Fruit fly (Drosophila melanogaster) whole organism, embryonic: ENCODE results near the gene CG14024.

Source experiments
- ATbp ChIP-seq: fragments of 200-800 bp; sonication (Bioruptor generic); optimal IDR thresholded peaks from 2 replicates; lab custom pipeline; 2017; ENCODE audit warnings: missing biosample characterization, mild to moderate bottlenecking, missing genetic modification characterization, missing genetic modification reagents
- Antp ChIP-seq: fragments of 200-800 bp; sonication (Bioruptor generic); optimal IDR thresholded peaks from 3 replicates; lab custom pipeline; 2016; ENCODE audit warnings: missing biosample characterization, missing genetic modification characterization
- C15 ChIP-seq: fragments of 200-800 bp; sonication (Bioruptor generic); IDR thresholded peaks from 3 replicates; pipeline ENCODE4 v1.3.6; 2022; ENCODE audit warnings: missing biosample characterization, missing genetic modification characterization
- CG10979 ChIP-seq: fragments of 200-800 bp; sonication (Bioruptor generic); optimal IDR thresholded peaks from 2 replicates; lab custom pipeline; 2018; ENCODE audit warnings: missing biosample characterization, mild to moderate bottlenecking, missing genetic modification characterization, moderate library complexity
- CG11398 ChIP-seq: fragments of 200-800 bp; sonication (Bioruptor generic); optimal IDR thresholded peaks from 2 replicates; lab custom pipeline; 2016; ENCODE audit warnings: missing biosample characterization, missing genetic modification characterization
- CG11560 ChIP-seq: fragments of 200-800 bp; sonication (Bioruptor generic); IDR thresholded peaks from 3 replicates; pipeline ENCODE4 v1.3.6; 2022; ENCODE audit warnings: missing biosample characterization, missing genetic modification characterization
- CG12769 ChIP-seq: fragments of 200-800 bp; sonication (Bioruptor generic); optimal IDR thresholded peaks from 2 replicates; lab custom pipeline; 2019; ENCODE audit warnings: missing biosample characterization, mild to moderate bottlenecking, missing genetic modification characterization, moderate library complexity
- CG15269 ChIP-seq: fragments of 200-800 bp; sonication (Bioruptor generic); optimal IDR thresholded peaks from 2 replicates; lab custom pipeline; 2018; ENCODE audit warnings: missing biosample characterization, mild to moderate bottlenecking, missing genetic modification characterization, moderate library complexity
- CG17612 ChIP-seq: fragments of 200-800 bp; sonication (Bioruptor generic); IDR thresholded peaks from 2 replicates; pipeline ENCODE4 v1.3.6; 2022; ENCODE audit warnings: missing biosample characterization, missing genetic modification characterization
- CG18262 ChIP-seq: fragments of 200-800 bp; optimal IDR thresholded peaks from 3 replicates; lab custom pipeline; 2019; ENCODE audit warnings: missing biosample characterization, mild to moderate bottlenecking, missing genetic modification characterization, moderate library complexity
- CG18599 ChIP-seq: fragments of 200-800 bp; sonication (Bioruptor generic); optimal IDR thresholded peaks from 3 replicates; lab custom pipeline; 2017; ENCODE audit warnings: missing biosample characterization, missing genetic modification characterization, mild to moderate bottlenecking, moderate library complexity, missing genetic modification reagents
- CG2199 ChIP-seq: fragments of 200-800 bp; sonication (Bioruptor generic); IDR thresholded peaks from 3 replicates; pipeline ENCODE4 v1.3.6; 2022; ENCODE audit warnings: missing biosample characterization, missing genetic modification characterization
- CG2202 ChIP-seq: fragments of 200-800 bp; sonication (Bioruptor generic); optimal IDR thresholded peaks from 2 replicates; lab custom pipeline; 2018; ENCODE audit warnings: missing biosample characterization, mild to moderate bottlenecking, missing genetic modification characterization
- CG2678 ChIP-seq: fragments of 200-800 bp; sonication (Bioruptor generic); optimal IDR thresholded peaks from 3 replicates; lab custom pipeline; 2019; ENCODE audit warnings: missing biosample characterization, mild to moderate bottlenecking, missing genetic modification characterization, moderate library complexity
- CG2875 ChIP-seq: fragments of 200-800 bp; sonication (Bioruptor generic); optimal IDR thresholded peaks from 2 replicates; lab custom pipeline; 2017; ENCODE audit warnings: missing biosample characterization, mild to moderate bottlenecking, missing genetic modification characterization, missing genetic modification reagents
- CG31441 ChIP-seq: fragments of 200-800 bp; sonication (Bioruptor generic); IDR thresholded peaks from 2 replicates; pipeline ENCODE4 v1.3.6; 2022; ENCODE audit warnings: missing biosample characterization, missing genetic modification characterization
- CG6654 ChIP-seq: fragments of 200-800 bp; sonication (Bioruptor generic); optimal IDR thresholded peaks from 2 replicates; lab custom pipeline; 2017; ENCODE audit warnings: missing biosample characterization, mild to moderate bottlenecking, missing genetic modification characterization
- CG6765 ChIP-seq: fragments of 200-800 bp; sonication (Bioruptor generic); optimal IDR thresholded peaks from 3 replicates; lab custom pipeline; 2017; ENCODE audit warnings: missing biosample characterization, mild to moderate bottlenecking, missing genetic modification characterization
- CG7987 ChIP-seq: fragments of 200-800 bp; sonication (Bioruptor generic); optimal IDR thresholded peaks from 2 replicates; lab custom pipeline; 2018; ENCODE audit warnings: missing biosample characterization, mild to moderate bottlenecking, missing genetic modification characterization, moderate library complexity
- CG8281 ChIP-seq: fragments of 200-800 bp; sonication (Bioruptor generic); optimal IDR thresholded peaks from 2 replicates; lab custom pipeline; 2018; ENCODE audit warnings: missing biosample characterization, mild to moderate bottlenecking, missing genetic modification characterization, moderate library complexity
- CG8290 ChIP-seq, 3 experiments: fragments of 200-800 bp; sonication (Bioruptor generic); optimal IDR thresholded peaks; 2 replicates each; lab custom pipeline; 2016 to 2019; ENCODE audit warnings: missing biosample characterization in 3 of 3, missing genetic modification characterization in 3 of 3, mild to moderate bottlenecking in 2 of 3, moderate library complexity in 1 of 3
- CG9437 ChIP-seq: fragments of 200-800 bp; sonication (Bioruptor generic); optimal IDR thresholded peaks from 2 replicates; lab custom pipeline; 2018; ENCODE audit warnings: missing biosample characterization, mild to moderate bottlenecking, missing genetic modification characterization
- Deaf1 ChIP-seq: fragments of 200-800 bp; optimal IDR thresholded peaks from 3 replicates; lab custom pipeline; 2019; ENCODE audit warnings: missing biosample characterization, mild to moderate bottlenecking, missing genetic modification characterization, moderate library complexity
- HHEX ChIP-seq: fragments of 200-800 bp; sonication (Bioruptor generic); optimal IDR thresholded peaks from 3 replicates; lab custom pipeline; 2017; ENCODE audit warnings: missing biosample characterization, mild to moderate bottlenecking, missing genetic modification characterization, missing genetic modification reagents
- HmgZ ChIP-seq: fragments of 200-800 bp; sonication (Bioruptor generic); optimal IDR thresholded peaks from 2 replicates; lab custom pipeline; 2018; ENCODE audit warnings: missing biosample characterization, mild to moderate bottlenecking, missing genetic modification characterization
- MTF-1 ChIP-seq: fragments of 200-800 bp; sonication (Bioruptor generic); optimal IDR thresholded peaks from 2 replicates; lab custom pipeline; 2018; ENCODE audit warnings: missing biosample characterization, mild to moderate bottlenecking, missing genetic modification characterization, borderline replicate concordance
- Meics ChIP-seq: fragments of 200-800 bp; sonication (Bioruptor generic); optimal IDR thresholded peaks from 2 replicates; lab custom pipeline; 2017; ENCODE audit warnings: missing biosample characterization, mild to moderate bottlenecking, missing genetic modification characterization
- Opbp ChIP-seq: fragments of 200-800 bp; sonication (Bioruptor generic); IDR thresholded peaks from 3 replicates; pipeline ENCODE4 v1.3.6; 2022; ENCODE audit warnings: missing biosample characterization, missing genetic modification characterization; ENCODE audit not compliant: partially characterized antibody
- Pdp1 ChIP-seq, 2 experiments: fragments of 200-800 bp; sonication (Bioruptor generic); optimal IDR thresholded peaks; 3 replicates each; lab custom pipeline; 2016; ENCODE audit warnings: missing biosample characterization in 2 of 2, missing genetic modification characterization in 2 of 2, mild to moderate bottlenecking in 1 of 2, moderate library complexity in 1 of 2
- Poxn ChIP-seq: fragments of 200-800 bp; sonication (Bioruptor generic); IDR thresholded peaks from 2 replicates; pipeline ENCODE4 v1.3.6; 2022; ENCODE audit warnings: missing biosample characterization, missing genetic modification characterization
- Rfx ChIP-seq: fragments of 200-800 bp; sonication (Bioruptor generic); IDR thresholded peaks from 2 replicates; pipeline ENCODE4 v1.3.6; 2022; ENCODE audit warnings: missing biosample characterization, missing genetic modification characterization
- ara ChIP-seq: fragments of 200-800 bp; sonication (Bioruptor generic); IDR thresholded peaks from 2 replicates; pipeline ENCODE4 v1.3.6; 2022; ENCODE audit warnings: missing biosample characterization, missing genetic modification characterization
- bcd ChIP-seq: fragments of 200-800 bp; sonication (Bioruptor generic); optimal IDR thresholded peaks from 2 replicates; lab custom pipeline; 2017; ENCODE audit warnings: missing biosample characterization, mild to moderate bottlenecking, missing genetic modification characterization
- chinmo ChIP-seq: fragments of 200-800 bp; sonication (Bioruptor generic); IDR thresholded peaks from 4 replicates; pipeline ENCODE4 v1.3.6; 2022; ENCODE audit warnings: missing biosample characterization, missing genetic modification characterization; ENCODE audit not compliant: partially characterized antibody
- dysf ChIP-seq: fragments of 200-800 bp; sonication (Bioruptor generic); IDR thresholded peaks from 3 replicates; pipeline ENCODE4 v1.3.6; 2022; ENCODE audit warnings: missing biosample characterization, missing genetic modification characterization
- grau ChIP-seq: fragments of 200-800 bp; optimal IDR thresholded peaks from 3 replicates; lab custom pipeline; 2019; ENCODE audit warnings: missing biosample characterization, mild to moderate bottlenecking, missing genetic modification characterization, moderate library complexity
- inv ChIP-seq: fragments of 200-800 bp; sonication (Bioruptor generic); IDR thresholded peaks from 2 replicates; pipeline ENCODE4 v1.3.6; 2022; ENCODE audit warnings: missing biosample characterization, missing genetic modification characterization; ENCODE audit not compliant: partially characterized antibody
- lab ChIP-seq: fragments of 200-800 bp; sonication (Bioruptor generic); optimal IDR thresholded peaks from 3 replicates; lab custom pipeline; 2017; ENCODE audit warnings: missing biosample characterization, missing genetic modification characterization, mild to moderate bottlenecking, moderate library complexity, missing genetic modification reagents
- mirr ChIP-seq: fragments of 200-800 bp; sonication (Bioruptor generic); optimal IDR thresholded peaks from 3 replicates; lab custom pipeline; 2018; ENCODE audit warnings: missing biosample characterization, mild to moderate bottlenecking, missing genetic modification characterization
- scrt ChIP-seq: fragments of 200-800 bp; sonication (Bioruptor generic); optimal IDR thresholded peaks from 2 replicates; lab custom pipeline; 2018; ENCODE audit warnings: missing biosample characterization, mild to moderate bottlenecking, missing genetic modification characterization, moderate library complexity
- slbo ChIP-seq: fragments of 200-800 bp; sonication (Bioruptor generic); IDR thresholded peaks from 2 replicates; pipeline ENCODE4 v1.3.6; 2022; ENCODE audit warnings: missing biosample characterization, missing genetic modification characterization
- toy ChIP-seq: fragments of 200-800 bp; sonication (Bioruptor generic); IDR thresholded peaks from 2 replicates; pipeline ENCODE4 v1.3.6; 2022; ENCODE audit warnings: missing biosample characterization, missing genetic modification characterization
- trem ChIP-seq: fragments of 200-800 bp; optimal IDR thresholded peaks from 3 replicates; lab custom pipeline; 2019; ENCODE audit warnings: missing biosample characterization, mild to moderate bottlenecking, missing genetic modification characterization, moderate library complexity
- unpg ChIP-seq: fragments of 200-800 bp; sonication (Bioruptor generic); optimal IDR thresholded peaks from 3 replicates; lab custom pipeline; 2018; ENCODE audit warnings: missing biosample characterization, mild to moderate bottlenecking, missing genetic modification characterization, moderate library complexity
- vvl ChIP-seq: fragments of 200-800 bp; sonication (Bioruptor generic); IDR thresholded peaks from 2 replicates; pipeline ENCODE4 v1.3.6; 2022; ENCODE audit warnings: missing biosample characterization, missing genetic modification characterization
- wek ChIP-seq: fragments of 200-800 bp; sonication (Bioruptor generic); optimal IDR thresholded peaks from 3 replicates; lab custom pipeline; 2018; ENCODE audit warnings: missing biosample characterization, mild to moderate bottlenecking, missing genetic modification characterization, moderate library complexity
- yki ChIP-seq: fragments of >200 bp; optimal IDR thresholded peaks from 3 replicates; lab custom pipeline; 2018

Gene CG14024

dm6 chr2L:5303044-5303904 is 11.4 kb downstream of the CG14024 start (continued):
- TF ChIP-seq CG2199 (GFP tag; lab: Robert Waterston, UW) (no peak), CG8281 (peak; percentile 97), CG2875 (peak; percentile 54), CG6654 (GFP tag; lab: Kevin White, UChicago) (peak; percentile 0), Antp (GFP tag; lab: Kevin White, UChicago) (peak; percentile 18), CG31441 (0 out of 2 replicates have a peak, but pooled peaks have one; percentile 8), CG7987 (peak; percentile 72), Rfx (GFP tag; lab: Robert Waterston, UW) (peak; percentile 5; the same call in 1 of the 2 replicates), Pdp1 (GFP tag; optimal IDR thresholded peaks at IDR 0.05; lab: Kevin White, UChicago) (peak in 1 of 2 experiments; percentile 64), HHEX (GFP tag; lab: Kevin White, UChicago) (peak; percentile 35), Opbp (peak; percentile 52; the same call in 1 of the 3 replicates), C15 (GFP tag; lab: Robert Waterston, UW) (no peak), bcd (peak; percentile 42), inv (GFP tag; lab: Robert Waterston, UW) (no peak), CG9437 (GFP tag; lab: Kevin White, UChicago) (peak; percentile 50), MTF-1 (GFP tag; lab: Kevin White, UChicago) (peak; percentile 45), CG18262 (tag; lab: Kevin White, UChicago) (peak; percentile 16), HmgZ (tag; lab: Kevin White, UChicago) (no peak), Meics (GFP tag; lab: Kevin White, UChicago) (peak; percentile 42), Deaf1 (peak; percentile 15), yki (no peak), trem (tag; lab: Kevin White, UChicago) (no peak), CG11398 (GFP tag; lab: Kevin White, UChicago) (peak; percentile 25), lab (peak; percentile 69), ara (GFP tag; lab: Robert Waterston, UW) (peak; percentile 42; the same call in 1 of the 2 replicates), vvl (GFP tag; lab: Robert Waterston, UW) (peak; percentile 9; the same call in 1 of the 2 replicates), wek (GFP tag; lab: Kevin White, UChicago) (peak; percentile 22), CG12769 (peak; percentile 61), CG11560 (tag; lab: Robert Waterston, UW) (no peak), mirr (GFP tag; lab: Kevin White, UChicago) (peak; percentile 0), CG18599 (GFP tag; lab: Kevin White, UChicago) (peak; percentile 38), scrt (GFP tag; lab: Kevin White, UChicago) (peak; percentile 20), CG17612 (GFP tag; lab: Robert Waterston, UW) (no peak), chinmo (GFP tag; lab: Robert Waterston, UW) (0 out of 4 replicates have a peak, but pooled peaks have one; percentile 53), CG10979 (tag; lab: Kevin White, UChicago) (peak; percentile 69), Poxn (GFP tag; lab: Robert Waterston, UW) (no peak), slbo (GFP tag; lab: Robert Waterston, UW) (peak; percentile 37; the same call in 1 of the 2 replicates), CG2678 (tag; lab: Kevin White, UChicago) (peak; percentile 33), toy (no peak), CG6765 (GFP tag; lab: Kevin White, UChicago) (no peak), ATbp (peak; percentile 12), grau (tag; lab: Kevin White, UChicago) (peak; percentile 28), dysf (GFP tag; lab: Robert Waterston, UW) (0 out of 3 replicates have a peak, but pooled peaks have one; percentile 22), CG2202 (tag; lab: Kevin White, UChicago) (peak; percentile 2), CG15269 (tag; lab: Kevin White, UChicago) (peak; percentile 8), unpg (GFP tag; lab: Kevin White, UChicago) (peak; percentile 10), CG8290 (GFP tag; optimal IDR thresholded peaks at IDR 0.05; lab: Kevin White, UChicago) (no peak), CG8290 (tag; optimal IDR thresholded peaks at IDR 0.05; lab: Kevin White, UChicago) (peak in 1 of 2 experiments; percentile 50)
